Fruit fly (Drosophila melanogaster) whole organism, embryonic: ENCODE measurements around the gene Sar1.

ENCODE experiments used
- Stat92E ChIP-seq, 3 experiments: fragments of >200 bp in 2 of 3; fragments of 200-800 bp in 1 of 3; sonication (Bioruptor generic) in 1 of 3; optimal IDR thresholded peaks; 2 replicates each; lab custom pipeline; 2017 to 2019; ENCODE audit warnings: missing biosample characterization in 3 of 3, missing genetic modification characterization in 3 of 3, mild to moderate bottlenecking in 1 of 3, moderate library complexity in 1 of 3
- da ChIP-seq: fragments of 200-800 bp; sonication (Bioruptor generic); optimal IDR thresholded peaks from 2 replicates; lab custom pipeline; 2016; ENCODE audit warnings: missing biosample characterization, missing genetic modification characterization

DNA sequence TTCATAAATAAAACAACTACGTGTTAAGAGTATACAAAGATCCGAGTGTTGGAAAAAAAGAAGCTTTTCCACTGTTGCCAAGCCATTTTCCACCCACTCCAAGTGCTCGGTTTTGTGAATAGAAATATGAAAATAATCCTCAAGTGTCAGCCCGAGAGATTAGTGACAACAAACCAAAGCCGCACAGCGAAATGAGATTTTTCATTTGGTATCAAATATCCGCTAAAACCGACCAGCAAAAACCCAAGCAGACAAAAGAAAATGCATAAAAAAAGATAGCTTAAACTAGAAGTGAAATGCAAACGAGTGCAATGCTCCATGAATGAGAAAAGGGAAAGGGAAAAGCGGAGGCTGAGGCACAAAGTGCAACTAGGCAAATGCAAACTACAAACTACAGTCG, 5.1 kb upstream of the Sar1 start, which contains the start of gene rdhB:
- TF ChIP-seq Stat92E (GFP tag; optimal IDR thresholded peaks at IDR 0.05; lab: Kevin White, UChicago) (no peak), da (GFP tag; lab: Kevin White, UChicago) (no peak)
